Worm (Caenorhabditis elegans) whole organism, L4 larva: ENCODE measurements around the gene C54G7.1.

Experiments
- D1046.2 ChIP-seq: fragments of 200-800 bp; sonication (Bioruptor generic); IDR thresholded peaks from 2 replicates; pipeline ENCODE4 v1.3.6; 2022; ENCODE audit warnings: missing genetic modification characterization, missing compliant biosample characterization
- F37D6.2 ChIP-seq: sonication (generic microtip); optimal IDR thresholded peaks from 2 replicates; lab custom pipeline; 2016; ENCODE audit warnings: mild to moderate bottlenecking, missing genetic modification characterization, missing compliant biosample characterization
- F49E8.2 ChIP-seq: sonication (generic microtip); optimal IDR thresholded peaks from 2 replicates; lab custom pipeline; 2016; ENCODE audit warnings: missing compliant biosample characterization, mild to moderate bottlenecking, missing genetic modification characterization, borderline replicate concordance
- T20F7.1 ChIP-seq: fragments of 200-800 bp; sonication (Bioruptor generic); optimal IDR thresholded peaks from 2 replicates; lab custom pipeline; 2018; ENCODE audit warnings: mild to moderate bottlenecking, missing genetic modification characterization, missing compliant biosample characterization
- Y5F2A.4 ChIP-seq: fragments of 200-800 bp; sonication (Bioruptor generic); optimal IDR thresholded peaks from 2 replicates; lab custom pipeline; 2018; ENCODE audit warnings: mild to moderate bottlenecking, missing genetic modification characterization, missing compliant biosample characterization
- ZK337.2 ChIP-seq: fragments of 200-800 bp; sonication (Bioruptor generic); IDR thresholded peaks from 2 replicates; pipeline ENCODE4 v1.3.6; 2022; ENCODE audit warnings: missing genetic modification reagents, missing genetic modification characterization, missing compliant biosample characterization
- aha-1 ChIP-seq: fragments of 150-350 bp; peaks from one replicate; lab custom pipeline; 2014; ENCODE audit warnings: missing biosample characterization, missing genetic modification characterization
- aly-2 ChIP-seq: sonication (generic microtip); optimal IDR thresholded peaks from 2 replicates; lab custom pipeline; 2018; ENCODE audit warnings: missing biosample characterization, missing genetic modification characterization
- ama-1 ChIP-seq: fragments of 150-350 bp; optimal IDR thresholded peaks from 2 replicates; lab custom pipeline; 2014; ENCODE audit warnings: inconsistent platforms, mixed read lengths
- attf-4 ChIP-seq: sonication (generic microtip); optimal IDR thresholded peaks from 3 replicates; lab custom pipeline; 2017; ENCODE audit warnings: missing biosample characterization, missing genetic modification characterization
- ceh-20 ChIP-seq: fragments of 200-800 bp; sonication (Bioruptor generic); IDR thresholded peaks from 2 replicates; pipeline ENCODE4 v1.3.6; 2022; ENCODE audit warnings: missing genetic modification reagents, missing genetic modification characterization, missing compliant biosample characterization
- ceh-28 ChIP-seq: fragments of 150-350 bp; optimal IDR thresholded peaks from 2 replicates; lab custom pipeline; 2014; ENCODE audit warnings: missing biosample characterization, missing genetic modification reagents, missing genetic modification characterization
- ceh-62 ChIP-seq: sonication (generic microtip); optimal IDR thresholded peaks from 2 replicates; lab custom pipeline; 2017; ENCODE audit warnings: missing biosample characterization, missing genetic modification characterization
- ctbp-1 ChIP-seq: fragments of 200-800 bp; sonication (Bioruptor generic); IDR thresholded peaks from 2 replicates; pipeline ENCODE4 v1.3.6; 2022; ENCODE audit warnings: missing genetic modification reagents, missing genetic modification characterization, missing compliant biosample characterization
- daf-19 ChIP-seq: fragments of 200-800 bp; sonication (Bioruptor generic); conservative IDR thresholded peaks from 2 replicates; pipeline ENCODE4 v1.3.6; 2022; ENCODE audit warnings: missing genetic modification characterization, missing compliant biosample characterization
- dmd-6 ChIP-seq: fragments of 200-800 bp; sonication (Bioruptor generic); IDR thresholded peaks from 2 replicates; pipeline ENCODE4 v1.3.6; 2022; ENCODE audit warnings: missing genetic modification reagents, missing genetic modification characterization, missing compliant biosample characterization
- dmd-8 ChIP-seq: fragments of 200-800 bp; sonication (Bioruptor generic); IDR thresholded peaks from 2 replicates; pipeline ENCODE4 v1.3.6; 2022; ENCODE audit warnings: missing genetic modification characterization, missing compliant biosample characterization
- dmd-9 ChIP-seq: fragments of 200-800 bp; sonication (Bioruptor generic); IDR thresholded peaks from 2 replicates; pipeline ENCODE4 v1.3.6; 2022; ENCODE audit warnings: missing genetic modification reagents, missing genetic modification characterization, missing compliant biosample characterization
- egl-43 ChIP-seq: fragments of 200-800 bp; sonication (Bioruptor generic); IDR thresholded peaks from 2 replicates; pipeline ENCODE4 v1.3.6; 2022; ENCODE audit warnings: missing genetic modification reagents, missing genetic modification characterization, missing compliant biosample characterization
- hlh-11 ChIP-seq: fragments of 200-800 bp; sonication (Bioruptor generic); optimal IDR thresholded peaks from 2 replicates; lab custom pipeline; 2018; ENCODE audit warnings: mild to moderate bottlenecking, missing genetic modification characterization, missing compliant biosample characterization
- hmg-1.1 ChIP-seq: fragments of 200-800 bp; sonication (Bioruptor generic); IDR thresholded peaks from 2 replicates; pipeline ENCODE4 v1.3.6; 2022; ENCODE audit warnings: missing genetic modification reagents, missing genetic modification characterization, missing compliant biosample characterization
- lin-1 ChIP-seq: fragments of 200-800 bp; sonication (Bioruptor generic); IDR thresholded peaks from 2 replicates; pipeline ENCODE4 v1.3.6; 2022; ENCODE audit warnings: missing genetic modification reagents, missing genetic modification characterization, missing compliant biosample characterization
- lin-29 ChIP-seq: fragments of 200-800 bp; sonication (Bioruptor generic); IDR thresholded peaks from 2 replicates; pipeline ENCODE4 v1.3.6; 2022; ENCODE audit warnings: missing genetic modification reagents, missing genetic modification characterization, missing compliant biosample characterization
- madf-5 ChIP-seq, 2 experiments: fragments of 200-800 bp; sonication (Bioruptor generic); IDR thresholded peaks; 2 replicates each; pipeline ENCODE4 v1.3.6; 2022; ENCODE audit warnings: missing compliant biosample characterization in 2 of 2, missing genetic modification characterization in 2 of 2
- mdl-1 ChIP-seq, 2 experiments: fragments of 150-350 bp in 1 of 2; sonication (generic microtip) in 1 of 2; optimal IDR thresholded peaks; 2 replicates each; lab custom pipeline; 2014 to 2017; ENCODE audit warnings: missing biosample characterization in 2 of 2, missing genetic modification characterization in 2 of 2
- mxl-2 ChIP-seq: fragments of 200-800 bp; sonication (Bioruptor generic); conservative IDR thresholded peaks from 2 replicates; pipeline ENCODE4 v1.3.6; 2022; ENCODE audit warnings: missing genetic modification reagents, missing genetic modification characterization, missing compliant biosample characterization
- mxl-3 ChIP-seq: fragments of 200-800 bp; sonication (Bioruptor generic); optimal IDR thresholded peaks from 2 replicates; lab custom pipeline; 2018; ENCODE audit warnings: mild to moderate bottlenecking, missing genetic modification characterization, missing compliant biosample characterization
- nhr-102 ChIP-seq: sonication (generic microtip); optimal IDR thresholded peaks from 2 replicates; lab custom pipeline; 2016; ENCODE audit warnings: mild to moderate bottlenecking, missing genetic modification characterization, moderate library complexity, missing compliant biosample characterization
- nhr-11 ChIP-seq: fragments of 150-350 bp; optimal IDR thresholded peaks from 2 replicates; lab custom pipeline; 2014; ENCODE audit warnings: missing biosample characterization, missing genetic modification characterization
- nhr-111 ChIP-seq: fragments of 200-800 bp; sonication (Bioruptor generic); optimal IDR thresholded peaks from 2 replicates; lab custom pipeline; 2018; ENCODE audit warnings: mild to moderate bottlenecking, missing genetic modification characterization, missing compliant biosample characterization
- nhr-76 ChIP-seq: fragments of 150-350 bp; optimal IDR thresholded peaks from 2 replicates; lab custom pipeline; 2014; ENCODE audit warnings: missing biosample characterization, missing genetic modification characterization
- nhr-77 ChIP-seq: fragments of 150-350 bp; optimal IDR thresholded peaks from 2 replicates; lab custom pipeline; 2014; ENCODE audit warnings: missing biosample characterization, missing genetic modification characterization
- rbr-2 ChIP-seq: sonication (generic microtip); optimal IDR thresholded peaks from 2 replicates; lab custom pipeline; 2016; ENCODE audit warnings: missing genotype, missing genetic modification characterization, missing compliant biosample characterization
- sdz-12 ChIP-seq: fragments of 200-800 bp; sonication (Bioruptor generic); optimal IDR thresholded peaks from 2 replicates; lab custom pipeline; 2018; ENCODE audit warnings: mild to moderate bottlenecking, missing genetic modification characterization, missing compliant biosample characterization
- skn-1 ChIP-seq: fragments of 150-350 bp; optimal IDR thresholded peaks from 2 replicates; lab custom pipeline; 2014; ENCODE audit warnings: missing biosample characterization, missing genetic modification characterization
- spr-1 ChIP-seq: sonication (generic microtip); optimal IDR thresholded peaks from 2 replicates; lab custom pipeline; 2016; ENCODE audit warnings: mild to moderate bottlenecking, missing genetic modification characterization, missing compliant biosample characterization
- unc-39 ChIP-seq: sonication (generic microtip); optimal IDR thresholded peaks from 2 replicates; lab custom pipeline; 2017; ENCODE audit warnings: missing biosample characterization, missing genetic modification characterization
- zfp-3 ChIP-seq: fragments of 200-800 bp; sonication (Bioruptor generic); conservative IDR thresholded peaks from 2 replicates; pipeline ENCODE4 v1.3.6; 2022; ENCODE audit warnings: missing genetic modification reagents, missing genetic modification characterization, missing compliant biosample characterization
- zip-11 ChIP-seq: fragments of 200-800 bp; sonication (Bioruptor generic); IDR thresholded peaks from 2 replicates; pipeline ENCODE4 v1.3.6; 2022; ENCODE audit warnings: missing genetic modification characterization, missing compliant biosample characterization

Gene C54G7.1

DNA sequence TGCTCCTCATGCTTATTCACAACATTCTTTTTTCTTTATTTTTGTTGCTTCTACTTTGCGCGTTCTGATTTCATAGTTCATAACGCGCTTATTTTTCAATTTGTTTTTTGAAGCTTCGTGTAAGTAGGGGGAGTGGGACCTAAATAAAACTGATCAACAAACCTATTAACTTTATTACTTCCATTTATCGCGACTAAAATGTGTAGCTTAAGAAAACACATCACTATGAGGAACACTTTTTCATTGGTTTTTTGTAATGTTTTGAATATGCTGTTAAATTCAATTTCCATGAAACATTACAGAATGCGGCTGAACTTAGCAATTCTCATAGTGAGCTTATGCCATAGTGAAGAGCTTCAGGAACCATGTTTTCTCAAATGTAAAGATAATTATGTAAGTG is at the start of gene C54G7.1:
C54G7.1 (plus strand) TSS at position 301 of the 400 bp plus-strand sequence.
- TF ChIP-seq nhr-11 (tag; lab: Kevin White, UChicago) (no peak), rbr-2 (tag; lab: Kevin White, UChicago) (no peak), egl-43 (GFP tag; lab: Robert Waterston, UW) (no peak), ctbp-1 (no peak), daf-19 (GFP tag; lab: Robert Waterston, UW) (no peak), dmd-6 (GFP tag; lab: Robert Waterston, UW) (no peak), aha-1 (tag; lab: Kevin White, UChicago) (no peak), ceh-28 (tag; lab: Kevin White, UChicago) (no peak), mxl-2 (no peak), ama-1 (no peak), F49E8.2 (tag; lab: Kevin White, UChicago) (no peak), mdl-1 (tag; optimal IDR thresholded peaks at IDR 0.05; lab: Kevin White, UChicago) (no peak), skn-1 (tag; lab: Kevin White, UChicago) (no peak), ZK337.2 (GFP tag; lab: Robert Waterston, UW) (no peak), dmd-8 (GFP tag; lab: Robert Waterston, UW) (no peak), madf-5 (GFP tag; IDR thresholded peaks at IDR 0.05; lab: Robert Waterston, UW) (no peak), lin-29 (GFP tag; lab: Robert Waterston, UW) (no peak), hlh-11 (tag; lab: Kevin White, UChicago) (no peak), T20F7.1 (GFP tag; lab: Kevin White, UChicago) (no peak), D1046.2 (GFP tag; lab: Robert Waterston, UW) (no peak)

DNA sequence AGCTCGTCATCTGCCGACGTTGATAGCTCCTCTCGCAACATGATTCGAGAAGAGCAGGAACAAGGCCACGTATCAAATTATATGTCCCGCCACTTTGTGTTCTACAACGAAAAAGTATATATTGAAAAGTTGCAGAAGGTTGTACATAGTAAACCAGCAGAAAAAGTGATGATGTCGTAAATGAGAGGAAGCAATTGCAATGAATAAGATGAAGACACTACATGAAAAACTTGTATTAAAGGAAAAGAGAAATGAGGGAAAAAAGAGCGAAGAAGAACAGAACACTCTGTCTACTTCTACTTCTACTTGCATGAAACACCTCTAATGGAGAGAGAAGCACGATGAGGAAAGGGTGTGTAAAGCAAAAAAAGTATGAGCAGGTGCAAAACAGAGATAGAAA is 38.6 kb upstream of the C54G7.1 start, which contains the start of gene T23F2.2:
T23F2.2 (minus strand) TSS at position 101 of the 400 bp plus-strand sequence.
- TF ChIP-seq zip-11 (GFP tag; lab: Robert Waterston, UW) (no peak), hmg-1.1 (GFP tag; lab: Robert Waterston, UW) (no peak), nhr-76 (tag; lab: Kevin White, UChicago) (no peak), zfp-3 (GFP tag; lab: Robert Waterston, UW) (no peak), nhr-111 (GFP tag; lab: Kevin White, UChicago) (no peak), unc-39 (tag; lab: Kevin White, UChicago) (no peak), nhr-77 (no peak), nhr-102 (no peak), F37D6.2 (no peak), ceh-62 (no peak), dmd-6 (GFP tag; lab: Robert Waterston, UW) (no peak), sdz-12 (GFP tag; lab: Kevin White, UChicago) (no peak), hlh-11 (tag; lab: Kevin White, UChicago) (no peak), mxl-2 (no peak), dmd-9 (GFP tag; lab: Robert Waterston, UW) (no peak), ceh-20 (GFP tag; lab: Robert Waterston, UW) (no peak)
- TF ChIP-seq, all 104 proteins: peak for 0

DNA sequence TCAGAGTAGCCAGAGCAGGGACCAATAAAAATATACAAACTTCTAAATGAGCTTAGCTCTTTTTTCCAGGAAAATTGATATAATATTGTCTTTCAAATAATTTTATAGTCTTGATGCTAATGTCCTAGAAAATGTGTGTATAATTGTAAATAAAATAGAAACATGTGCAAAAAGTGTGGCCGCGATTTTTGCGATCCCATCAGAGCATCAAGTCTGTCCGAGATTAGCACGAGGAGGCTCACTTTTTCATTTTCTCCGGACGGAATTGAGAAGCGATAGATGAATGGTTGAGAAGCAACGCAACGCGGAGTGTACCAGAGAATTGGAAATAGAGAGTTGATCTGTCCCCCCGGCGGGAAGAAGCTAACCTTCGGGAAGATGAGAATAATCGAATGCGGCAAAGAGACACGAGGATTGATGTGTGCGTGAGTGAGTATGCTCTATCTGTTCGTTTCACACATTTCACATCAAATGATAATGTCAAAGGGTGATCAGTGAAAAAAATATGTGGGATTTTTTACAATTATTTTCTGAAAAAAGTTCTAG is 37.2 kb upstream of the C54G7.1 start:
- peak; percentile 53 for TF ChIP-seq aha-1 (tag; lab: Kevin White, UChicago)
- TF ChIP-seq D1046.2 (GFP tag; lab: Robert Waterston, UW) = no peak
- no peak for TF ChIP-seq lin-1 (GFP tag; lab: Robert Waterston, UW)
- TF ChIP-seq mxl-3 (GFP tag; lab: Kevin White, UChicago) = peak; percentile 20
- no peak for TF ChIP-seq mxl-2
- no peak for TF ChIP-seq spr-1 (tag; lab: Kevin White, UChicago)
- TF ChIP-seq hlh-11 (tag; lab: Kevin White, UChicago) = peak; percentile 33
- no peak for TF ChIP-seq attf-4 (tag; lab: Kevin White, UChicago)
- TF ChIP-seq egl-43 (GFP tag; lab: Robert Waterston, UW) = no peak
- TF ChIP-seq nhr-11 (tag; lab: Kevin White, UChicago) = peak; percentile 2
- no peak for TF ChIP-seq aly-2
- TF ChIP-seq Y5F2A.4 (GFP tag; lab: Kevin White, UChicago) = no peak
